Worm (Caenorhabditis elegans) whole organism, L1 larva: ENCODE measurements around the gene ppk-3.

Source experiments
- lir-3 ChIP-seq: sonication (generic microtip); optimal IDR thresholded peaks from 2 replicates; lab custom pipeline; 2016; ENCODE audit warnings: mild to moderate bottlenecking, missing genetic modification characterization, moderate library complexity, missing compliant biosample characterization; ENCODE audit not compliant: poor library complexity
- mdl-1 ChIP-seq, 2 experiments: fragments of 150-350 bp; optimal IDR thresholded peaks; 2 replicates each; lab custom pipeline; 2014 to 2017; ENCODE audit warnings: missing biosample characterization in 2 of 2, missing genetic modification characterization in 2 of 2, inconsistent platforms in 1 of 2

DNA sequence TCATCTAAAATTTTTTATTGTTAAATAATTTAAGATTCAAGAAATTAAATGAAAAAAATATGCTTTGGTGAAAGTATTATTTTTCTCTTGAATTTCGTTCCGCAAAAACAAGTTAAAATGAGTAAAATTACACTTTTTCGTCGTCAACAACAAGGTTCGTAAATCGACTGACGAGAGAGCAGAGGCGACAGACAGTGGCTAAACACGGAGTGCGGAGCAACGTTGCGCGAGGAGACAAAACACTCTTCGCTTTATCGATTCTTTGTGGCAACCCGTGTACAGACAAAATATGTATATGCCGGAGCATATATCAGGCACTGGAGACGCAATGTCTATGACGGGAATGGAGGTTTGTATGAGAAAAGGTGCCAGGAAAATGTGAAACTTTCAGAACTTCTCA is 13.8 kb upstream of the ppk-3 start, which contains the start of gene F11C1.7:
- TF ChIP-seq lir-3, result no peak
- no peak for TF ChIP-seq mdl-1 (tag; optimal IDR thresholded peaks at IDR 0.05; lab: Kevin White, UChicago)
